Worm (Caenorhabditis elegans): Measurements from ENCODE around the gene cct-3.

Gene cct-3

ce11 chrII:2192267-2192666 lies 41.1 kb upstream of the cct-3 start:
- no peak for TF ChIP-seq lin-14 (GFP tag; optimal IDR thresholded peaks at IDR 0.05)
- no peak for TF ChIP-seq pag-3 (tag; optimal IDR thresholded peaks at IDR 0.05; ENCODE audit: borderline replicate concordance, insufficient read depth)
- no peak for TF ChIP-seq unc-30 (tag; optimal IDR thresholded peaks at IDR 0.05)
- TF ChIP-seq efl-3 (GFP tag; optimal IDR thresholded peaks at IDR 0.05): no peak
- TF ChIP-seq skn-1 (tag; optimal IDR thresholded peaks at IDR 0.05): no peak
- TF ChIP-seq hlh-17 (GFP tag; optimal IDR thresholded peaks at IDR 0.05; ENCODE audit: borderline replicate concordance): no peak
- no peak for TF ChIP-seq tbx-2 (tag; optimal IDR thresholded peaks at IDR 0.05)
- no peak for TF ChIP-seq lsy-2 (tag; optimal IDR thresholded peaks at IDR 0.05)
- TF ChIP-seq fkh-8 (tag; optimal IDR thresholded peaks at IDR 0.05): no peak
- TF ChIP-seq hlh-4 (tag; optimal IDR thresholded peaks at IDR 0.05): no peak
- no peak for TF ChIP-seq fkh-4 (tag; optimal IDR thresholded peaks at IDR 0.05; ENCODE audit: borderline replicate concordance)
- TF ChIP-seq ceh-63 (GFP tag; optimal IDR thresholded peaks at IDR 0.05): no peak
- TF ChIP-seq swsn-7 (tag; optimal IDR thresholded peaks at IDR 0.05): no peak
- no peak for TF ChIP-seq mab-9 (GFP tag; IDR thresholded peaks at IDR 0.05)
- TF ChIP-seq grh-1 (GFP tag; IDR thresholded peaks at IDR 0.05): no peak
- TF ChIP-seq pax-3 (tag; optimal IDR thresholded peaks at IDR 0.05): no peak

ce11 chrII:2195541-2195940 lies 37.8 kb upstream of the cct-3 start:
- peak; percentile 87 for TF ChIP-seq lin-14 (GFP tag; optimal IDR thresholded peaks at IDR 0.05)
- no peak for TF ChIP-seq nhr-90 (tag; optimal IDR thresholded peaks at IDR 0.05; ENCODE audit: poor library complexity)
- TF ChIP-seq ztf-4 (tag; optimal IDR thresholded peaks at IDR 0.05): no peak
- no peak for TF ChIP-seq pag-3 (tag; optimal IDR thresholded peaks at IDR 0.05; ENCODE audit: borderline replicate concordance, insufficient read depth)
- TF ChIP-seq nhr-77 (tag; optimal IDR thresholded peaks at IDR 0.05): peak; percentile 58
- TF ChIP-seq efl-1 (optimal IDR thresholded peaks at IDR 0.05): peak; percentile 42 to 53
- TF ChIP-seq efl-1 (GFP tag; optimal IDR thresholded peaks at IDR 0.05 in 1 of 2): peak; percentile 21 to 92
- TF ChIP-seq C04F5.9 (tag; optimal IDR thresholded peaks at IDR 0.05): no peak
- no peak for TF ChIP-seq C34B4.2 (tag; optimal IDR thresholded peaks at IDR 0.05)
- TF ChIP-seq nhr-12 (tag; optimal IDR thresholded peaks at IDR 0.05): no peak
- TF ChIP-seq egl-27 (tag; optimal IDR thresholded peaks at IDR 0.05): no peak
- TF ChIP-seq ceh-8 (GFP tag; optimal IDR thresholded peaks at IDR 0.05): no peak
- no peak for TF ChIP-seq hpl-2 (GFP tag; optimal IDR thresholded peaks at IDR 0.05)
- TF ChIP-seq sup-37 (GFP tag; optimal IDR thresholded peaks at IDR 0.05): no peak
- no peak for TF ChIP-seq mab-9 (GFP tag; IDR thresholded peaks at IDR 0.05)
- TF ChIP-seq nhr-84 (tag; optimal IDR thresholded peaks at IDR 0.05): no peak
- no peak for TF ChIP-seq hlh-4 (tag; optimal IDR thresholded peaks at IDR 0.05)
- TF ChIP-seq zag-1 (tag; optimal IDR thresholded peaks at IDR 0.05): peak; percentile 39
- TF ChIP-seq fkh-10 (GFP tag; optimal IDR thresholded peaks at IDR 0.05): peak; percentile 45
- peak; percentile 56 for TF ChIP-seq nhr-71 (tag; optimal IDR thresholded peaks at IDR 0.05)
- TF ChIP-seq fos-1 (tag; optimal IDR thresholded peaks at IDR 0.05): no peak
- TF ChIP-seq aly-2 (tag; optimal IDR thresholded peaks at IDR 0.05): no peak
- peak; percentile 52 to 68 for TF ChIP-seq lin-35 (GFP tag; optimal IDR thresholded peaks at IDR 0.05)
- TF ChIP-seq nhr-20 (tag; optimal IDR thresholded peaks at IDR 0.05): peak; percentile 21
- no peak for TF ChIP-seq irx-1 (tag; optimal IDR thresholded peaks at IDR 0.05)
- TF ChIP-seq ceh-82 (tag; optimal IDR thresholded peaks at IDR 0.05): peak; percentile 26 to 77 (median 45)
- TF ChIP-seq egl-13 (tag; optimal IDR thresholded peaks at IDR 0.05): no peak
- no peak for TF ChIP-seq elt-2 (tag; optimal IDR thresholded peaks at IDR 0.05)
- TF ChIP-seq lin-39 (tag; optimal IDR thresholded peaks at IDR 0.05): no peak
- TF ChIP-seq jun-1 (tag; optimal IDR thresholded peaks at IDR 0.05): no peak
- TF ChIP-seq dsc-1 (tag; optimal IDR thresholded peaks at IDR 0.05): no peak
- no peak for TF ChIP-seq nhr-11 (tag; optimal IDR thresholded peaks at IDR 0.05)
- no peak for TF ChIP-seq skn-1 (tag; optimal IDR thresholded peaks at IDR 0.05)
- no peak for TF ChIP-seq nhr-76 (tag; optimal IDR thresholded peaks at IDR 0.05)
- TF ChIP-seq blmp-1 (tag; optimal IDR thresholded peaks at IDR 0.05): peak; percentile 39
- TF ChIP-seq lsy-2 (tag; optimal IDR thresholded peaks at IDR 0.05): peak; percentile 50 to 77
- no peak for TF ChIP-seq tbx-2 (tag; optimal IDR thresholded peaks at IDR 0.05)
- peak; percentile 53 for TF ChIP-seq lin-13 (GFP tag; optimal IDR thresholded peaks at IDR 0.05)
- peak; percentile 12 for TF ChIP-seq unc-86 (tag; optimal IDR thresholded peaks at IDR 0.05)
- TF ChIP-seq snu-23 (GFP tag; optimal IDR thresholded peaks at IDR 0.05): peak; percentile 54
- no peak for TF ChIP-seq unc-98 (GFP tag; IDR thresholded peaks at IDR 0.05)
- TF ChIP-seq fkh-4 (tag; optimal IDR thresholded peaks at IDR 0.05; ENCODE audit: borderline replicate concordance): no peak
- TF ChIP-seq ceh-63 (GFP tag; optimal IDR thresholded peaks at IDR 0.05): no peak

All from whole organism, L1 larva.